Worm (Caenorhabditis elegans) whole organism, L4 larva: ENCODE results near the gene ZK616.65.

ENCODE experiments used
- D1046.2 ChIP-seq: fragments of 200-800 bp; sonication (Bioruptor generic); IDR thresholded peaks from 2 replicates; pipeline ENCODE4 v1.3.6; 2022; ENCODE audit warnings: missing genetic modification characterization, missing compliant biosample characterization
- R02D3.7 ChIP-seq: fragments of 150-350 bp; sonication (generic microtip); optimal IDR thresholded peaks from 3 replicates; lab custom pipeline; 2014; ENCODE audit warnings: missing biosample characterization, missing genetic modification characterization
- T26A8.4 ChIP-seq: fragments of 200-800 bp; sonication (Bioruptor generic); IDR thresholded peaks from 2 replicates; pipeline ENCODE4 v1.3.6; 2022; ENCODE audit warnings: missing genetic modification characterization, missing compliant biosample characterization
- Y105C5A.15 ChIP-seq: fragments of 200-800 bp; sonication (Bioruptor generic); IDR thresholded peaks from 2 replicates; pipeline ENCODE4 v1.3.6; 2022; ENCODE audit warnings: missing genetic modification characterization, missing compliant biosample characterization
- ZK337.2 ChIP-seq: fragments of 200-800 bp; sonication (Bioruptor generic); IDR thresholded peaks from 2 replicates; pipeline ENCODE4 v1.3.6; 2022; ENCODE audit warnings: missing genetic modification reagents, missing genetic modification characterization, missing compliant biosample characterization
- aha-1 ChIP-seq: fragments of 150-350 bp; peaks from one replicate; lab custom pipeline; 2014; ENCODE audit warnings: missing biosample characterization, missing genetic modification characterization
- aly-2 ChIP-seq: sonication (generic microtip); optimal IDR thresholded peaks from 2 replicates; lab custom pipeline; 2018; ENCODE audit warnings: missing biosample characterization, missing genetic modification characterization
- ama-1 ChIP-seq: fragments of 150-350 bp; optimal IDR thresholded peaks from 2 replicates; lab custom pipeline; 2014; ENCODE audit warnings: inconsistent platforms, mixed read lengths
- attf-4 ChIP-seq: sonication (generic microtip); optimal IDR thresholded peaks from 3 replicates; lab custom pipeline; 2017; ENCODE audit warnings: missing biosample characterization, missing genetic modification characterization
- ceh-28 ChIP-seq: fragments of 150-350 bp; optimal IDR thresholded peaks from 2 replicates; lab custom pipeline; 2014; ENCODE audit warnings: missing biosample characterization, missing genetic modification reagents, missing genetic modification characterization
- ceh-62 ChIP-seq: sonication (generic microtip); optimal IDR thresholded peaks from 2 replicates; lab custom pipeline; 2017; ENCODE audit warnings: missing biosample characterization, missing genetic modification characterization
- ceh-82 ChIP-seq: sonication (generic microtip); optimal IDR thresholded peaks from 2 replicates; lab custom pipeline; 2017; ENCODE audit warnings: missing biosample characterization, missing genetic modification characterization
- daf-16 ChIP-seq, 3 experiments: sonication (generic microtip); optimal IDR thresholded peaks; 2 replicates each; lab custom pipeline; 2016 to 2017; ENCODE audit warnings: missing genetic modification characterization in 3 of 3, missing genetic modification reagents in 3 of 3, mild to moderate bottlenecking in 2 of 3, missing compliant biosample characterization in 2 of 3, missing biosample characterization in 1 of 3, moderate library complexity in 1 of 3
- daf-8 ChIP-seq: fragments of 200-800 bp; sonication (Bioruptor generic); IDR thresholded peaks from 2 replicates; pipeline ENCODE4 v1.3.6; 2022; ENCODE audit warnings: missing genetic modification characterization, missing compliant biosample characterization
- dmd-6 ChIP-seq: fragments of 200-800 bp; sonication (Bioruptor generic); IDR thresholded peaks from 2 replicates; pipeline ENCODE4 v1.3.6; 2022; ENCODE audit warnings: missing genetic modification reagents, missing genetic modification characterization, missing compliant biosample characterization
- dmd-8 ChIP-seq: fragments of 200-800 bp; sonication (Bioruptor generic); IDR thresholded peaks from 2 replicates; pipeline ENCODE4 v1.3.6; 2022; ENCODE audit warnings: missing genetic modification characterization, missing compliant biosample characterization
- duxl-1 ChIP-seq: sonication (generic microtip); optimal IDR thresholded peaks from 2 replicates; lab custom pipeline; 2016; ENCODE audit warnings: mild to moderate bottlenecking, missing genetic modification characterization, moderate library complexity, missing compliant biosample characterization; ENCODE audit not compliant: poor library complexity
- dve-1 ChIP-seq: sonication (generic microtip); optimal IDR thresholded peaks from 2 replicates; lab custom pipeline; 2017; ENCODE audit warnings: antibody characterized with exemption, mild to moderate bottlenecking, missing genetic modification characterization, missing compliant biosample characterization; ENCODE audit not compliant: insufficient read depth
- egl-27 ChIP-seq: sonication (generic microtip); optimal IDR thresholded peaks from 3 replicates; lab custom pipeline; 2017; ENCODE audit warnings: missing biosample characterization, missing genetic modification reagents, missing genetic modification characterization
- gei-8 ChIP-seq: fragments of 200-800 bp; sonication (Bioruptor generic); optimal IDR thresholded peaks from 2 replicates; lab custom pipeline; 2018; ENCODE audit warnings: mild to moderate bottlenecking, missing genetic modification characterization, missing compliant biosample characterization
- hif-1 ChIP-seq, 2 experiments: sonication (generic microtip); optimal IDR thresholded peaks; 2 replicates each; lab custom pipeline; 2016 to 2017; ENCODE audit warnings: missing compliant biosample characterization in 2 of 2, missing genetic modification characterization in 2 of 2, missing genetic modification reagents in 2 of 2, missing genotype in 2 of 2, mild to moderate bottlenecking in 1 of 2
- hlh-11 ChIP-seq: fragments of 200-800 bp; sonication (Bioruptor generic); optimal IDR thresholded peaks from 2 replicates; lab custom pipeline; 2018; ENCODE audit warnings: mild to moderate bottlenecking, missing genetic modification characterization, missing compliant biosample characterization
- hlh-30 ChIP-seq: sonication (generic microtip); optimal IDR thresholded peaks from 2 replicates; lab custom pipeline; 2017; ENCODE audit warnings: antibody characterized with exemption, mild to moderate bottlenecking, missing genetic modification characterization, missing compliant biosample characterization; ENCODE audit not compliant: insufficient read depth
- lim-7 ChIP-seq: fragments of 200-800 bp; sonication (Bioruptor generic); IDR thresholded peaks from 2 replicates; pipeline ENCODE4 v1.3.6; 2022; ENCODE audit warnings: missing genetic modification characterization, missing compliant biosample characterization
- lin-13 ChIP-seq: fragments of 150-350 bp; optimal IDR thresholded peaks from 2 replicates; lab custom pipeline; 2014; ENCODE audit warnings: missing biosample characterization, missing genetic modification reagents, missing genetic modification characterization
- lin-39 ChIP-seq: fragments of 150-350 bp; optimal IDR thresholded peaks from 2 replicates; lab custom pipeline; 2014; ENCODE audit warnings: missing biosample characterization, missing genetic modification reagents, missing genetic modification characterization
- lir-3 ChIP-seq: sonication (generic microtip); optimal IDR thresholded peaks from 2 replicates; lab custom pipeline; 2016; ENCODE audit warnings: mild to moderate bottlenecking, missing genetic modification characterization, missing compliant biosample characterization
- mep-1 ChIP-seq: fragments of 150-350 bp; sonication (generic microtip); optimal IDR thresholded peaks from 3 replicates; lab custom pipeline; 2014; ENCODE audit warnings: missing biosample characterization, missing genetic modification characterization
- nhr-111 ChIP-seq: fragments of 200-800 bp; sonication (Bioruptor generic); optimal IDR thresholded peaks from 2 replicates; lab custom pipeline; 2018; ENCODE audit warnings: mild to moderate bottlenecking, missing genetic modification characterization, missing compliant biosample characterization
- nhr-28 ChIP-seq: fragments of 150-350 bp; optimal IDR thresholded peaks from 2 replicates; lab custom pipeline; 2014; ENCODE audit warnings: missing biosample characterization, missing genetic modification characterization
- nhr-48 ChIP-seq: sonication (generic microtip); optimal IDR thresholded peaks from 2 replicates; lab custom pipeline; 2016; ENCODE audit warnings: mild to moderate bottlenecking, missing genetic modification characterization, missing compliant biosample characterization
- nhr-6 ChIP-seq: fragments of 150-350 bp; optimal IDR thresholded peaks from 2 replicates; lab custom pipeline; 2014; ENCODE audit warnings: missing biosample characterization, missing genetic modification characterization
- nhr-77 ChIP-seq: fragments of 150-350 bp; optimal IDR thresholded peaks from 2 replicates; lab custom pipeline; 2014; ENCODE audit warnings: missing biosample characterization, missing genetic modification characterization
- pha-4 ChIP-seq, 2 experiments: fragments of 150-350 bp in 1 of 2; fragments of 200-800 bp in 1 of 2; sonication (Bioruptor generic) in 1 of 2; IDR thresholded peaks in 1 of 2; optimal IDR thresholded peaks in 1 of 2; 2 replicates each; pipeline versions ENCODE4 v1.3.6 to Lab custom; 2014 to 2022; ENCODE audit warnings: missing genetic modification characterization in 2 of 2, missing genetic modification reagents in 2 of 2, missing biosample characterization in 1 of 2, missing compliant biosample characterization in 1 of 2
- php-3 ChIP-seq: fragments of 200-800 bp; sonication (Bioruptor generic); IDR thresholded peaks from 2 replicates; pipeline ENCODE4 v1.3.6; 2022; ENCODE audit warnings: missing genetic modification reagents, missing genetic modification characterization, missing compliant biosample characterization
- pqm-1 ChIP-seq: sonication (generic microtip); optimal IDR thresholded peaks from 2 replicates; lab custom pipeline; 2017; ENCODE audit warnings: missing biosample characterization, missing genetic modification characterization
- saeg-2 ChIP-seq: fragments of 200-800 bp; sonication (Bioruptor generic); IDR thresholded peaks from 2 replicates; pipeline ENCODE4 v1.3.6; 2022; ENCODE audit warnings: missing genetic modification reagents, missing genetic modification characterization, missing compliant biosample characterization
- snpc-1.2 ChIP-seq: fragments of 200-800 bp; sonication (Bioruptor generic); IDR thresholded peaks from 2 replicates; pipeline ENCODE4 v1.3.6; 2022; ENCODE audit warnings: missing genetic modification reagents, missing genetic modification characterization, missing compliant biosample characterization
- spr-3 ChIP-seq: fragments of 200-800 bp; sonication (Bioruptor generic); optimal IDR thresholded peaks from 2 replicates; lab custom pipeline; 2018; ENCODE audit warnings: mild to moderate bottlenecking, missing genetic modification characterization, missing compliant biosample characterization
- tra-1 ChIP-seq: fragments of 200-800 bp; sonication (Bioruptor generic); IDR thresholded peaks from 2 replicates; pipeline ENCODE4 v1.3.6; 2022; ENCODE audit warnings: missing genetic modification reagents, missing genetic modification characterization, missing compliant biosample characterization
- unc-62 ChIP-seq, 3 experiments: fragments of 150-350 bp in 1 of 3; sonication (generic microtip); optimal IDR thresholded peaks in 2 of 3; peaks in 1 of 3; 1 replicate in 1 of 3; 2 replicates in 2 of 3; lab custom pipeline; 2014 to 2017; ENCODE audit warnings: missing biosample characterization in 3 of 3, missing genetic modification characterization in 3 of 3, missing genetic modification reagents in 3 of 3, missing genotype in 1 of 3
- zip-2 ChIP-seq: fragments of 150-350 bp; optimal IDR thresholded peaks from 2 replicates; lab custom pipeline; 2014; ENCODE audit warnings: missing biosample characterization, missing genetic modification characterization
- ztf-7 ChIP-seq: fragments of 150-350 bp; optimal IDR thresholded peaks from 2 replicates; lab custom pipeline; 2014; ENCODE audit warnings: missing biosample characterization, missing genetic modification characterization

Gene ZK616.65

DNA sequence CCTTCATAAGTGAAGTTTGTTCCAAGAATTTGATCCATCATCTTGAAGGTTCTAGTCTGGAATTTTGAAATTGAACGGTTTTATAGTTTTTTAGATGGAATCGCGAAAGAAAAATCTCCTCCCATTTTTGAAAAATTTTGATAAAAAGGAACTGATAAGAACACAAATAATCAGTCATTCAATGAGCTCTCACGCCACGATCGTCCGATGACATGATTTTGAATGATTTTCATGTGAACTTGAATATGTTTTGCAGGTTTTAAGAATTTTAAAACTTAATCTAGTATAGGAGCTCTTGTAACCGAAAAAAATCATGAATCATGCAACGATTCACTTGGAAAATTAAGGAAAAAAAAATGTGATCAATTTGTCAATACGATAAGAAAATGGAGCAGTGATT lies 34.0 kb downstream of the ZK616.65 start, which contains the start of gene elo-5:
Gene elo-5 (minus strand): TSS at position 56 of the 400 bp plus-strand sequence.
- TF ChIP-seq dmd-6 (GFP tag; lab: Robert Waterston, UW): peak; percentile 53
- TF ChIP-seq pqm-1: peak; percentile 37
- TF ChIP-seq aha-1: peak; percentile 48
- TF ChIP-seq aly-2 (tag; lab: Kevin White, UChicago): no peak
- TF ChIP-seq hlh-11 (tag; lab: Kevin White, UChicago): peak; percentile 63
- TF ChIP-seq daf-16 (GFP tag; optimal IDR thresholded peaks at IDR 0.05; lab: Kevin White, UChicago): no peak
- peak; percentile 75 for TF ChIP-seq daf-16 (tag; optimal IDR thresholded peaks at IDR 0.05; lab: Kevin White, UChicago)
- TF ChIP-seq ceh-28 (tag; lab: Kevin White, UChicago): no peak
- no peak for TF ChIP-seq lin-39 (tag; lab: Kevin White, UChicago)
- peak; percentile 45 for TF ChIP-seq nhr-28 (tag; lab: Kevin White, UChicago)
- peak; percentile 35 for TF ChIP-seq dve-1 (tag; lab: Kevin White, UChicago)
- peak; percentile 25 for TF ChIP-seq hlh-30

DNA sequence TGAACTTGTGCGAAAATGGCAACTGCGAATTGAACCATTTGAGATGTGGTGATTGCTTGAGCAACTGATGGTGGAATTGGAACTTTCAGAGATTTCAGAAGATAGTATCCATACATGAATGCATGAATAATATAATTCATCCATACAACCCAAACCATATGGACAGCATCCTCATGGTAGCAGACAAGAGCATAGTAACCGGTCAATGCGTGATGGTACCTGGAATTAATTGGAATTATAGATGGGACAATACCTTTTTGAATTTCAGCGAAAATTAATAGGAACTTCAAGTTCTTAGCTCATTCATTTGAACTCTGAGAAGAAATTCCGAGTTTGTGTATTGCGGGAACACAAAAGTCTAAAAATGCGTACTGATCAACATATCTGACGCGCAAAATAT lies 36.1 kb downstream of the ZK616.65 start:
- TF ChIP-seq dve-1 (tag; lab: Kevin White, UChicago): no peak
- TF ChIP-seq hlh-30: no peak
- TF ChIP-seq pha-4 (GFP tag; IDR thresholded peaks at IDR 0.05; lab: Robert Waterston, UW): no peak
- TF ChIP-seq pha-4 (tag; optimal IDR thresholded peaks at IDR 0.05; lab: Kevin White, UChicago): no peak
- no peak for TF ChIP-seq ama-1
- peak; percentile 18; the same call in 1 of the 2 replicates for TF ChIP-seq tra-1 (GFP tag; lab: Robert Waterston, UW)
- peak; percentile 57 for TF ChIP-seq gei-8 (GFP tag; lab: Kevin White, UChicago)
- peak; percentile 14; the same call in 1 of the 2 replicates for TF ChIP-seq lim-7 (GFP tag; lab: Robert Waterston, UW)
- TF ChIP-seq ceh-62 (tag; lab: Kevin White, UChicago): no peak
- no peak for TF ChIP-seq T26A8.4
- TF ChIP-seq duxl-1: peak; percentile 31
- TF ChIP-seq saeg-2 (GFP tag; lab: Robert Waterston, UW): no peak
- no peak for TF ChIP-seq spr-3 (GFP tag; lab: Kevin White, UChicago)
- no peak for TF ChIP-seq mep-1 (tag; lab: Kevin White, UChicago)
- TF ChIP-seq Y105C5A.15 (GFP tag; lab: Robert Waterston, UW): peak; percentile 60; the same call in 1 of the 2 replicates
- no peak for TF ChIP-seq dmd-8 (GFP tag; lab: Robert Waterston, UW)
- no peak for TF ChIP-seq nhr-111 (GFP tag; lab: Kevin White, UChicago)
- no peak for TF ChIP-seq nhr-6 (tag; lab: Kevin White, UChicago)
- no peak for TF ChIP-seq nhr-48 (tag; lab: Kevin White, UChicago)
- TF ChIP-seq daf-8: no peak
- TF ChIP-seq ztf-7 (tag; lab: Kevin White, UChicago): no peak
- no peak for TF ChIP-seq nhr-77 (tag; lab: Kevin White, UChicago)
- TF ChIP-seq daf-16 (GFP tag; optimal IDR thresholded peaks at IDR 0.05; lab: Kevin White, UChicago): no peak
- peak; percentile 4 for TF ChIP-seq daf-16 (tag; optimal IDR thresholded peaks at IDR 0.05; lab: Kevin White, UChicago)
- peak; percentile 25; the same call in 1 of the 2 replicates for TF ChIP-seq D1046.2 (GFP tag; lab: Robert Waterston, UW)
- no peak for TF ChIP-seq egl-27 (tag; lab: Kevin White, UChicago)
- peak; percentile 53 for TF ChIP-seq aha-1

ce11 chrIV:5374321-5374720 lies 36.7 kb downstream of the ZK616.65 start:
- no peak for TF ChIP-seq lin-13 (GFP tag; lab: Kevin White, UChicago)
- peak; percentile 37 for TF ChIP-seq dmd-6 (GFP tag; lab: Robert Waterston, UW)
- TF ChIP-seq unc-62 (GFP tag; optimal IDR thresholded peaks at IDR 0.05 in 1 of 2; lab: Kevin White, UChicago): peak in 1 of 2 experiments; percentile 51
- TF ChIP-seq unc-62 (tag; optimal IDR thresholded peaks at IDR 0.05; lab: Kevin White, UChicago): no peak
- TF ChIP-seq php-3: peak; percentile 5; the same call in 1 of the 2 replicates
- TF ChIP-seq lir-3 (tag; lab: Kevin White, UChicago): no peak
- TF ChIP-seq pqm-1: peak; percentile 8
- no peak for TF ChIP-seq aly-2 (tag; lab: Kevin White, UChicago)
- TF ChIP-seq daf-16 (GFP tag; optimal IDR thresholded peaks at IDR 0.05; lab: Kevin White, UChicago): no peak
- TF ChIP-seq daf-16 (tag; optimal IDR thresholded peaks at IDR 0.05; lab: Kevin White, UChicago): peak; percentile 61
- TF ChIP-seq ama-1: no peak
- TF ChIP-seq Y105C5A.15 (GFP tag; lab: Robert Waterston, UW): no peak
- no peak for TF ChIP-seq aha-1
- no peak for TF ChIP-seq snpc-1.2 (GFP tag; lab: Robert Waterston, UW)
- TF ChIP-seq dve-1 (tag; lab: Kevin White, UChicago): peak; percentile 36
- no peak for TF ChIP-seq ceh-62 (tag; lab: Kevin White, UChicago)
- no peak for TF ChIP-seq hif-1 (tag; optimal IDR thresholded peaks at IDR 0.05; lab: Kevin White, UChicago)
- peak; percentile 14 for TF ChIP-seq nhr-77 (tag; lab: Kevin White, UChicago)
- TF ChIP-seq ZK337.2 (GFP tag; lab: Robert Waterston, UW): no peak
- TF ChIP-seq mep-1 (tag; lab: Kevin White, UChicago): peak; percentile 44
- TF ChIP-seq ceh-82: no peak
- no peak for TF ChIP-seq attf-4 (tag; lab: Kevin White, UChicago)
- no peak for TF ChIP-seq R02D3.7 (tag; lab: Kevin White, UChicago)
- no peak for TF ChIP-seq ceh-28 (tag; lab: Kevin White, UChicago)
- TF ChIP-seq egl-27 (tag; lab: Kevin White, UChicago): no peak
- no peak for TF ChIP-seq zip-2 (tag; lab: Kevin White, UChicago)
